Fruit fly (Drosophila melanogaster) whole organism, prepupa: Measurements from ENCODE around the gene CG32147.
A peak's percentile ranks its signal among the peaks of the same experiment; 100 is the strongest.

Source experiments
- Blimp-1 ChIP-seq: fragments of 200-800 bp; sonication (Bioruptor generic); optimal IDR thresholded peaks from 3 replicates; lab custom pipeline; 2017; ENCODE audit warnings: missing biosample characterization, missing genetic modification characterization, mild to moderate bottlenecking, moderate library complexity, missing genetic modification reagents
- CG10631 ChIP-seq: fragments of 200-800 bp; sonication (Bioruptor generic); optimal IDR thresholded peaks from 2 replicates; lab custom pipeline; 2016; ENCODE audit warnings: missing biosample characterization, missing genetic modification characterization
- CG11294 ChIP-seq: fragments of 200-800 bp; sonication (Bioruptor generic); IDR thresholded peaks from 2 replicates; pipeline ENCODE4 v1.3.6; 2022; ENCODE audit warnings: missing biosample characterization, missing genetic modification characterization
- CG11762 ChIP-seq: fragments of 200-800 bp; sonication (Bioruptor generic); optimal IDR thresholded peaks from 3 replicates; lab custom pipeline; 2016; ENCODE audit warnings: missing biosample characterization, missing genetic modification characterization; ENCODE audit not compliant: insufficient read depth
- CG11902 ChIP-seq: fragments of 200-800 bp; sonication (Bioruptor generic); optimal IDR thresholded peaks from 3 replicates; lab custom pipeline; 2016; ENCODE audit warnings: missing biosample characterization, missing genetic modification characterization
- CG15336 ChIP-seq: fragments of 200-800 bp; sonication (Bioruptor generic); IDR thresholded peaks from 2 replicates; pipeline ENCODE4 v1.3.6; 2022; ENCODE audit warnings: missing biosample characterization, missing genetic modification characterization
- CG1621 ChIP-seq: fragments of 200-800 bp; sonication (Bioruptor generic); optimal IDR thresholded peaks from 3 replicates; lab custom pipeline; 2018; ENCODE audit warnings: missing biosample characterization, mild to moderate bottlenecking, missing genetic modification characterization
- CG16779 ChIP-seq: fragments of 200-800 bp; sonication (Bioruptor generic); optimal IDR thresholded peaks from 3 replicates; lab custom pipeline; 2017; ENCODE audit warnings: missing biosample characterization, mild to moderate bottlenecking, missing genetic modification characterization
- CG3032 ChIP-seq: fragments of 200-800 bp; optimal IDR thresholded peaks from 2 replicates; lab custom pipeline; 2019; ENCODE audit warnings: missing biosample characterization, mild to moderate bottlenecking, missing genetic modification characterization, moderate library complexity
- CG31627 ChIP-seq: fragments of 200-800 bp; sonication (Bioruptor generic); optimal IDR thresholded peaks from 3 replicates; lab custom pipeline; 2016; ENCODE audit warnings: missing biosample characterization, missing genetic modification characterization
- CG34406 ChIP-seq: fragments of 200-800 bp; sonication (Bioruptor generic); optimal IDR thresholded peaks from 3 replicates; lab custom pipeline; 2016; ENCODE audit warnings: missing biosample characterization, missing genetic modification characterization
- CG3919 ChIP-seq: fragments of 200-800 bp; sonication (Bioruptor generic); optimal IDR thresholded peaks from 3 replicates; lab custom pipeline; 2016; ENCODE audit warnings: missing biosample characterization, missing genetic modification characterization
- CG6163 ChIP-seq: fragments of 200-800 bp; sonication (Bioruptor generic); IDR thresholded peaks from 3 replicates; pipeline ENCODE4 v1.3.6; 2022; ENCODE audit warnings: missing biosample characterization, missing genetic modification characterization
- CG6276 ChIP-seq: fragments of 200-800 bp; sonication (Bioruptor generic); optimal IDR thresholded peaks from 2 replicates; lab custom pipeline; 2017; ENCODE audit warnings: missing biosample characterization, mild to moderate bottlenecking, missing genetic modification characterization
- CG6792 ChIP-seq: fragments of 200-800 bp; sonication (Bioruptor generic); optimal IDR thresholded peaks from 3 replicates; lab custom pipeline; 2016; ENCODE audit warnings: missing biosample characterization, missing genetic modification characterization
- CG6808 ChIP-seq: fragments of 200-800 bp; sonication (Bioruptor generic); optimal IDR thresholded peaks from 3 replicates; lab custom pipeline; 2017; ENCODE audit warnings: missing biosample characterization, missing genetic modification characterization, mild to moderate bottlenecking, moderate library complexity, missing genetic modification reagents
- CG6854 ChIP-seq: fragments of 200-800 bp; sonication (Bioruptor generic); optimal IDR thresholded peaks from 2 replicates; lab custom pipeline; 2017; ENCODE audit warnings: missing biosample characterization, mild to moderate bottlenecking, missing genetic modification characterization
- CG7368 ChIP-seq: fragments of 200-800 bp; sonication (Bioruptor generic); optimal IDR thresholded peaks from 3 replicates; lab custom pipeline; 2016; ENCODE audit warnings: missing biosample characterization, missing genetic modification characterization
- CG8119 ChIP-seq: fragments of 200-800 bp; sonication (Bioruptor generic); IDR thresholded peaks from 3 replicates; pipeline ENCODE4 v1.3.6; 2022; ENCODE audit warnings: missing biosample characterization, missing genetic modification characterization
- CG8319 ChIP-seq: fragments of 200-800 bp; sonication (Bioruptor generic); optimal IDR thresholded peaks from 3 replicates; lab custom pipeline; 2016; ENCODE audit warnings: missing biosample characterization, missing genetic modification characterization
- CG9139 ChIP-seq: fragments of 200-800 bp; sonication (Bioruptor generic); optimal IDR thresholded peaks from 3 replicates; lab custom pipeline; 2017; ENCODE audit warnings: missing biosample characterization, mild to moderate bottlenecking, missing genetic modification characterization
- Eip75B ChIP-seq: fragments of 200-800 bp; sonication (Bioruptor generic); optimal IDR thresholded peaks from 3 replicates; lab custom pipeline; 2016; ENCODE audit warnings: missing biosample characterization, missing genetic modification characterization
- Eip78C ChIP-seq: fragments of 200-800 bp; sonication (Bioruptor generic); peaks from one replicate; lab custom pipeline; 2016; ENCODE audit warnings: missing biosample characterization, missing genetic modification characterization
- Ets21C ChIP-seq: fragments of 200-800 bp; sonication (Bioruptor generic); optimal IDR thresholded peaks from 3 replicates; lab custom pipeline; 2016; ENCODE audit warnings: missing biosample characterization, missing genetic modification characterization
- Ets96B ChIP-seq: fragments of 200-800 bp; optimal IDR thresholded peaks from 2 replicates; lab custom pipeline; 2019; ENCODE audit warnings: missing biosample characterization, mild to moderate bottlenecking, missing genetic modification characterization, moderate library complexity
- Gug ChIP-seq: fragments of 200-800 bp; sonication (Bioruptor generic); IDR thresholded peaks from 2 replicates; pipeline ENCODE4 v1.3.6; 2022; ENCODE audit warnings: missing biosample characterization, missing genetic modification characterization
- Hr38 ChIP-seq: sonication (Bioruptor generic); optimal IDR thresholded peaks from 2 replicates; lab custom pipeline; 2016; ENCODE audit warnings: missing biosample characterization, missing genetic modification characterization
- Hr39 ChIP-seq: fragments of 200-800 bp; sonication (Bioruptor generic); optimal IDR thresholded peaks from 2 replicates; lab custom pipeline; 2016; ENCODE audit warnings: missing biosample characterization, missing genetic modification characterization
- Hr4 ChIP-seq: fragments of 200-800 bp; sonication (Bioruptor generic); optimal IDR thresholded peaks from 3 replicates; lab custom pipeline; 2016; ENCODE audit warnings: missing biosample characterization, missing genetic modification characterization
- Lpt ChIP-seq: fragments of 200-800 bp; sonication (Bioruptor generic); optimal IDR thresholded peaks from 3 replicates; lab custom pipeline; 2016; ENCODE audit warnings: missing biosample characterization, missing genetic modification characterization
- Met ChIP-seq: fragments of 200-800 bp; sonication (Bioruptor generic); optimal IDR thresholded peaks from 3 replicates; lab custom pipeline; 2016; ENCODE audit warnings: missing biosample characterization, missing genetic modification characterization
- OdsH ChIP-seq: fragments of 200-800 bp; sonication (Bioruptor generic); optimal IDR thresholded peaks from 3 replicates; lab custom pipeline; 2016; ENCODE audit warnings: missing biosample characterization, missing genetic modification characterization
- Sox102F ChIP-seq: fragments of 200-800 bp; sonication (Bioruptor generic); optimal IDR thresholded peaks from 2 replicates; lab custom pipeline; 2016; ENCODE audit warnings: missing biosample characterization, mild to moderate bottlenecking, missing genetic modification characterization
- Sox14 ChIP-seq: fragments of 200-800 bp; sonication (Bioruptor generic); optimal IDR thresholded peaks from 3 replicates; lab custom pipeline; 2016; ENCODE audit warnings: missing biosample characterization, missing genetic modification characterization
- Sox15 ChIP-seq: fragments of 200-800 bp; sonication (Bioruptor generic); optimal IDR thresholded peaks from 3 replicates; lab custom pipeline; 2016; ENCODE audit warnings: missing biosample characterization, missing genetic modification characterization
- achi ChIP-seq: fragments of 200-800 bp; sonication (Bioruptor generic); optimal IDR thresholded peaks from 3 replicates; lab custom pipeline; 2016; ENCODE audit warnings: missing biosample characterization, missing genetic modification characterization
- acj6 ChIP-seq: fragments of 200-800 bp; sonication (Bioruptor generic); optimal IDR thresholded peaks from 3 replicates; lab custom pipeline; 2016; ENCODE audit warnings: missing biosample characterization, missing genetic modification characterization
- cyc ChIP-seq: fragments of 200-800 bp; sonication (Bioruptor generic); optimal IDR thresholded peaks from 3 replicates; lab custom pipeline; 2016; ENCODE audit warnings: missing biosample characterization, missing genetic modification characterization
- dac ChIP-seq: fragments of 200-800 bp; sonication (Bioruptor generic); optimal IDR thresholded peaks from 2 replicates; lab custom pipeline; 2017; ENCODE audit warnings: missing biosample characterization, mild to moderate bottlenecking, missing genetic modification characterization
- dsx ChIP-seq: fragments of 200-800 bp; optimal IDR thresholded peaks from 3 replicates; lab custom pipeline; 2019; ENCODE audit warnings: missing biosample characterization, mild to moderate bottlenecking, missing genetic modification characterization, moderate library complexity; ENCODE audit not compliant: poor library complexity, severe bottlenecking
- eg ChIP-seq: fragments of 200-800 bp; sonication (Bioruptor generic); IDR thresholded peaks from 3 replicates; pipeline ENCODE4 v1.3.6; 2022; ENCODE audit warnings: missing biosample characterization, missing genetic modification characterization
- esn ChIP-seq: fragments of 200-800 bp; sonication (Bioruptor generic); optimal IDR thresholded peaks from 2 replicates; lab custom pipeline; 2016; ENCODE audit warnings: missing biosample characterization, mild to moderate bottlenecking, missing genetic modification characterization, moderate library complexity
- fd59A ChIP-seq: fragments of 200-800 bp; sonication (Bioruptor generic); optimal IDR thresholded peaks from 2 replicates; lab custom pipeline; 2017; ENCODE audit warnings: missing biosample characterization, mild to moderate bottlenecking, missing genetic modification characterization, missing genetic modification reagents
- fd85E ChIP-seq: fragments of 200-800 bp; sonication (Bioruptor generic); optimal IDR thresholded peaks from 3 replicates; lab custom pipeline; 2016; ENCODE audit warnings: missing biosample characterization, missing genetic modification characterization
- fkh ChIP-seq: fragments of 200-800 bp; sonication (Bioruptor generic); optimal IDR thresholded peaks from 3 replicates; lab custom pipeline; 2017; ENCODE audit warnings: missing biosample characterization, mild to moderate bottlenecking, missing genetic modification characterization, moderate library complexity
- lz ChIP-seq: fragments of 200-800 bp; sonication (Bioruptor generic); optimal IDR thresholded peaks from 3 replicates; lab custom pipeline; 2016; ENCODE audit warnings: missing biosample characterization, missing genetic modification characterization
- net ChIP-seq: fragments of 200-800 bp; sonication (Bioruptor generic); optimal IDR thresholded peaks from 3 replicates; lab custom pipeline; 2016; ENCODE audit warnings: missing biosample characterization, missing genetic modification characterization
- salr ChIP-seq, 2 experiments: fragments of 200-800 bp; sonication (Bioruptor generic); optimal IDR thresholded peaks; 3 replicates each; lab custom pipeline; 2016 to 2018; ENCODE audit warnings: missing biosample characterization in 2 of 2, missing genetic modification characterization in 2 of 2, mild to moderate bottlenecking in 1 of 2
- svp ChIP-seq: fragments of 200-800 bp; sonication (Bioruptor generic); peaks from one replicate; lab custom pipeline; 2016; ENCODE audit warnings: missing biosample characterization, missing genetic modification characterization
- topi ChIP-seq: fragments of 200-800 bp; sonication (Bioruptor generic); optimal IDR thresholded peaks from 3 replicates; lab custom pipeline; 2016; ENCODE audit warnings: missing biosample characterization, missing genetic modification characterization
- vri ChIP-seq: fragments of 200-800 bp; sonication (Bioruptor generic); optimal IDR thresholded peaks from 3 replicates; lab custom pipeline; 2016; ENCODE audit warnings: missing biosample characterization, mild to moderate bottlenecking, missing genetic modification characterization

CG32147 gene

DNA sequence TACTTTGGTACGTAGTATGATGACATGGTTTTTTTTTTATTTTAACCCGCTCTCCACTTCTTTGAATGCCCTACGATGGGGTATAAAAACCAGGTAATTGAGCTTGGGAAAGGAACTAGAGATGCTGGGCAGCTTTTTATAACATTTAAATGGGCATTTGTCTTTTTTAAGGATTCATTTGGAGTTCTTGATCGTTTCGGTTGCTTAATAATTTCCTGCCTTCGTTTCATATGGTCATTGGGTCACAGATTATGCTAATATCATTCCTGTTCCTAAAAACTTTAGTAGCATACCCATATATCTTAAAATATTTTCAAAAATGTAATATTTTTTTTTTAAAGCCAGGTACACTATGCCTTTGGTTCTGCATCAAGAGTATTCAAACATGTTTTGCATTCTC lies 44.9 kb upstream of the CG32147 start (continued):
- no peak for TF ChIP-seq CG15336 (GFP tag; lab: Robert Waterston, UW)
- TF ChIP-seq Sox102F: peak; percentile 54
- TF ChIP-seq fd85E: no peak
- peak; percentile 46 for TF ChIP-seq Hr39 (GFP tag; lab: Kevin White, UChicago)
- TF ChIP-seq cyc (GFP tag; lab: Kevin White, UChicago): peak; percentile 62
- TF ChIP-seq Sox15 (GFP tag; lab: Kevin White, UChicago): no peak
- no peak for TF ChIP-seq eg (GFP tag; lab: Robert Waterston, UW)
- TF ChIP-seq OdsH: no peak
- peak in 1 of 2 experiments; percentile 0 for TF ChIP-seq salr (GFP tag; optimal IDR thresholded peaks at IDR 0.05; lab: Kevin White, UChicago)
- TF ChIP-seq CG16779 (tag; lab: Kevin White, UChicago): no peak
- TF ChIP-seq CG11762 (GFP tag; lab: Kevin White, UChicago): no peak
- TF ChIP-seq fkh: no peak
- peak; percentile 10 for TF ChIP-seq Ets96B (tag; lab: Kevin White, UChicago)
- no peak for TF ChIP-seq Hr38
- no peak for TF ChIP-seq net
- TF ChIP-seq Blimp-1 (GFP tag; lab: Kevin White, UChicago): no peak
- TF ChIP-seq vri (GFP tag; lab: Kevin White, UChicago): peak; percentile 21
- no peak for TF ChIP-seq CG7368
- no peak for TF ChIP-seq achi (GFP tag; lab: Kevin White, UChicago)
- peak; percentile 18 for TF ChIP-seq lz (GFP tag; lab: Kevin White, UChicago)
- TF ChIP-seq esn (GFP tag; lab: Kevin White, UChicago): peak; percentile 76

dm6 chr3L:15187782-15188181 lies 43.9 kb upstream of the CG32147 start:
- no peak for TF ChIP-seq CG8119 (GFP tag; lab: Robert Waterston, UW)
- TF ChIP-seq Gug (GFP tag; lab: Robert Waterston, UW): no peak
- no peak for TF ChIP-seq CG16779 (tag; lab: Kevin White, UChicago)
- TF ChIP-seq CG10631 (GFP tag; lab: Kevin White, UChicago): peak; percentile 30
- TF ChIP-seq acj6: no peak
- no peak for TF ChIP-seq CG6792 (GFP tag; lab: Kevin White, UChicago)
- TF ChIP-seq CG11294 (GFP tag; lab: Robert Waterston, UW): no peak
- TF ChIP-seq CG6276 (GFP tag; lab: Kevin White, UChicago): no peak
- no peak for TF ChIP-seq CG1621 (tag; lab: Kevin White, UChicago)
- no peak for TF ChIP-seq CG11902 (GFP tag; lab: Kevin White, UChicago)
- TF ChIP-seq CG3919 (GFP tag; lab: Kevin White, UChicago): no peak
- TF ChIP-seq Sox102F: no peak
- no peak for TF ChIP-seq Hr4 (GFP tag; lab: Kevin White, UChicago)
- no peak for TF ChIP-seq Ets21C (GFP tag; lab: Kevin White, UChicago)
- TF ChIP-seq Eip75B (GFP tag; lab: Kevin White, UChicago): peak; percentile 5
- no peak for TF ChIP-seq CG6163 (GFP tag; lab: Robert Waterston, UW)
- TF ChIP-seq CG3032 (tag; lab: Kevin White, UChicago): peak; percentile 42
- peak; percentile 14 for TF ChIP-seq CG8319
- TF ChIP-seq fd85E: no peak
- no peak for TF ChIP-seq CG6808 (GFP tag; lab: Kevin White, UChicago)
- no peak for TF ChIP-seq Hr39 (GFP tag; lab: Kevin White, UChicago)
- no peak for TF ChIP-seq Blimp-1 (GFP tag; lab: Kevin White, UChicago)
- TF ChIP-seq Sox14 (GFP tag; lab: Kevin White, UChicago): no peak
- TF ChIP-seq OdsH: peak; percentile 19
- TF ChIP-seq fd59A (GFP tag; lab: Kevin White, UChicago): no peak
- no peak for TF ChIP-seq Met
- no peak for TF ChIP-seq dsx (GFP tag; lab: Kevin White, UChicago)
- TF ChIP-seq CG9139: no peak
- peak; percentile 9 for TF ChIP-seq CG34406 (GFP tag; lab: Kevin White, UChicago)
- no peak for TF ChIP-seq dac (GFP tag; lab: Kevin White, UChicago)
- peak; percentile 11 for TF ChIP-seq svp (GFP tag; lab: Kevin White, UChicago)
- no peak for TF ChIP-seq eg (GFP tag; lab: Robert Waterston, UW)
- no peak for TF ChIP-seq lz (GFP tag; lab: Kevin White, UChicago)
- TF ChIP-seq topi (GFP tag; lab: Kevin White, UChicago): no peak
- no peak for TF ChIP-seq CG6854
- peak; percentile 69 for TF ChIP-seq Eip78C (GFP tag; lab: Kevin White, UChicago)
- TF ChIP-seq vri (GFP tag; lab: Kevin White, UChicago): no peak
- peak in 1 of 2 experiments; percentile 43 for TF ChIP-seq salr (GFP tag; optimal IDR thresholded peaks at IDR 0.05; lab: Kevin White, UChicago)
- TF ChIP-seq achi (GFP tag; lab: Kevin White, UChicago): peak; percentile 7
- TF ChIP-seq Lpt (GFP tag; lab: Kevin White, UChicago): no peak
- TF ChIP-seq CG31627 (GFP tag; lab: Kevin White, UChicago): no peak
